Worm (Caenorhabditis elegans) whole organism, early embryonic: ENCODE measurements around the gene glb-23.

Experiments used
- flt-1 ChIP-seq: fragments of 200-800 bp; sonication (Bioruptor generic); IDR thresholded peaks from 2 replicates; pipeline ENCODE4 v1.3.6; 2022; ENCODE audit warnings: missing genetic modification characterization, missing compliant biosample characterization
- hmg-4 ChIP-seq: fragments of 200-800 bp; sonication (Bioruptor generic); optimal IDR thresholded peaks from 2 replicates; lab custom pipeline; 2018; ENCODE audit warnings: mild to moderate bottlenecking, missing genetic modification characterization, missing compliant biosample characterization

ce11 chrIV:7250158-7250557 lies 30.9 kb upstream of the glb-23 start, which contains the start of gene D2024.18:
- TF ChIP-seq hmg-4 (GFP tag; lab: Kevin White, UChicago) = no peak
- no peak for TF ChIP-seq flt-1
